Fruit fly (Drosophila melanogaster) whole organism, embryonic: ENCODE results near the gene CG33108.

Experiments used
- Aef1 ChIP-seq: fragments of 200-800 bp; sonication (Bioruptor generic); IDR thresholded peaks from 3 replicates; pipeline ENCODE4 v1.3.6; 2022; ENCODE audit warnings: missing biosample characterization, missing genetic modification characterization
- BtbVII ChIP-seq: fragments of 200-800 bp; sonication (Bioruptor generic); optimal IDR thresholded peaks from 3 replicates; lab custom pipeline; 2017; ENCODE audit warnings: missing biosample characterization, mild to moderate bottlenecking, missing genetic modification characterization
- CG10321 ChIP-seq: fragments of 200-800 bp; sonication (Bioruptor generic); IDR thresholded peaks from 2 replicates; pipeline ENCODE4 v1.3.6; 2022; ENCODE audit warnings: missing biosample characterization, missing genetic modification characterization
- CG10979 ChIP-seq: fragments of 200-800 bp; sonication (Bioruptor generic); optimal IDR thresholded peaks from 2 replicates; lab custom pipeline; 2018; ENCODE audit warnings: missing biosample characterization, mild to moderate bottlenecking, missing genetic modification characterization, moderate library complexity
- CG11723 ChIP-seq: fragments of 200-800 bp; sonication (Bioruptor generic); optimal IDR thresholded peaks from 2 replicates; lab custom pipeline; 2017; ENCODE audit warnings: missing biosample characterization, mild to moderate bottlenecking, missing genetic modification characterization
- CG12219 ChIP-seq: fragments of 200-800 bp; sonication (Bioruptor generic); optimal IDR thresholded peaks from 3 replicates; lab custom pipeline; 2018; ENCODE audit warnings: missing biosample characterization, mild to moderate bottlenecking, missing genetic modification characterization
- CG12769 ChIP-seq: fragments of 200-800 bp; sonication (Bioruptor generic); optimal IDR thresholded peaks from 2 replicates; lab custom pipeline; 2019; ENCODE audit warnings: missing biosample characterization, mild to moderate bottlenecking, missing genetic modification characterization, moderate library complexity
- CG1529 ChIP-seq: fragments of 200-800 bp; sonication (Bioruptor generic); optimal IDR thresholded peaks from 3 replicates; lab custom pipeline; 2018; ENCODE audit warnings: missing biosample characterization, missing genetic modification characterization
- CG15696 ChIP-seq: fragments of 200-800 bp; sonication (Bioruptor generic); optimal IDR thresholded peaks from 2 replicates; lab custom pipeline; 2019; ENCODE audit warnings: missing biosample characterization, mild to moderate bottlenecking, missing genetic modification characterization, moderate library complexity
- CG1603 ChIP-seq: fragments of 200-800 bp; sonication (Bioruptor generic); optimal IDR thresholded peaks from 2 replicates; lab custom pipeline; 2019; ENCODE audit warnings: missing biosample characterization, mild to moderate bottlenecking, missing genetic modification characterization, moderate library complexity
- CG17829 ChIP-seq: fragments of 200-800 bp; optimal IDR thresholded peaks from 2 replicates; lab custom pipeline; 2019; ENCODE audit warnings: missing biosample characterization, mild to moderate bottlenecking, missing genetic modification characterization, moderate library complexity
- CG1832 ChIP-seq: fragments of 200-800 bp; sonication (Bioruptor generic); optimal IDR thresholded peaks from 2 replicates; lab custom pipeline; 2017; ENCODE audit warnings: missing biosample characterization, mild to moderate bottlenecking, missing genetic modification characterization, inconsistent platforms
- CG18619 ChIP-seq: fragments of 200-800 bp; sonication (Bioruptor generic); optimal IDR thresholded peaks from 3 replicates; lab custom pipeline; 2017; ENCODE audit warnings: missing biosample characterization, mild to moderate bottlenecking, missing genetic modification characterization
- CG2875 ChIP-seq: fragments of 200-800 bp; sonication (Bioruptor generic); optimal IDR thresholded peaks from 2 replicates; lab custom pipeline; 2017; ENCODE audit warnings: missing biosample characterization, mild to moderate bottlenecking, missing genetic modification characterization, missing genetic modification reagents
- CG31365 ChIP-seq: fragments of 200-800 bp; sonication (Bioruptor generic); optimal IDR thresholded peaks from 2 replicates; lab custom pipeline; 2018; ENCODE audit warnings: missing biosample characterization, mild to moderate bottlenecking, missing genetic modification characterization
- CG34422 ChIP-seq: fragments of 200-800 bp; sonication (Bioruptor generic); IDR thresholded peaks from 3 replicates; pipeline ENCODE4 v1.3.6; 2022; ENCODE audit warnings: missing biosample characterization, missing genetic modification characterization
- CG4360 ChIP-seq: fragments of 200-800 bp; sonication (Bioruptor generic); IDR thresholded peaks from 2 replicates; pipeline ENCODE4 v1.3.6; 2022; ENCODE audit warnings: missing biosample characterization, missing genetic modification characterization
- CG6272 ChIP-seq: fragments of 200-800 bp; sonication (Bioruptor generic); IDR thresholded peaks from 2 replicates; pipeline ENCODE4 v1.3.6; 2022; ENCODE audit warnings: missing biosample characterization, missing genetic modification characterization
- CG6813 ChIP-seq: fragments of 200-800 bp; sonication (Bioruptor generic); optimal IDR thresholded peaks from 2 replicates; lab custom pipeline; 2017; ENCODE audit warnings: missing biosample characterization, missing genetic modification characterization, mild to moderate bottlenecking, moderate library complexity, missing genetic modification reagents
- CG6854 ChIP-seq: fragments of 200-800 bp; sonication (Bioruptor generic); optimal IDR thresholded peaks from 3 replicates; lab custom pipeline; 2017; ENCODE audit warnings: missing biosample characterization, mild to moderate bottlenecking, missing genetic modification characterization
- CG7839 ChIP-seq: fragments of 200-800 bp; sonication (Bioruptor generic); optimal IDR thresholded peaks from 3 replicates; lab custom pipeline; 2018; ENCODE audit warnings: missing biosample characterization, mild to moderate bottlenecking, missing genetic modification characterization, moderate library complexity
- CG9876 ChIP-seq: fragments of 200-800 bp; sonication (Bioruptor generic); optimal IDR thresholded peaks from 2 replicates; lab custom pipeline; 2016; ENCODE audit warnings: missing biosample characterization, missing genetic modification characterization
- CHES-1-like ChIP-seq: fragments of 200-800 bp; sonication (Bioruptor generic); optimal IDR thresholded peaks from 2 replicates; lab custom pipeline; 2016; ENCODE audit warnings: missing biosample characterization, missing genetic modification characterization
- D19B ChIP-seq: fragments of 200-800 bp; sonication (Bioruptor generic); optimal IDR thresholded peaks from 2 replicates; lab custom pipeline; 2017; ENCODE audit warnings: missing biosample characterization, mild to moderate bottlenecking, missing genetic modification characterization
- HLH54F ChIP-seq: fragments of 200-800 bp; sonication (Bioruptor generic); optimal IDR thresholded peaks from 3 replicates; lab custom pipeline; 2016; ENCODE audit warnings: missing biosample characterization, missing genetic modification characterization
- HLHmδ ChIP-seq: fragments of 200-800 bp; sonication (Bioruptor generic); optimal IDR thresholded peaks from 2 replicates; lab custom pipeline; 2018; ENCODE audit warnings: missing biosample characterization, mild to moderate bottlenecking, missing genetic modification characterization, moderate library complexity
- HmgZ ChIP-seq: fragments of 200-800 bp; sonication (Bioruptor generic); optimal IDR thresholded peaks from 2 replicates; lab custom pipeline; 2018; ENCODE audit warnings: missing biosample characterization, mild to moderate bottlenecking, missing genetic modification characterization
- Mad ChIP-seq: fragments of 200-800 bp; sonication (Bioruptor generic); optimal IDR thresholded peaks from 2 replicates; lab custom pipeline; 2016; ENCODE audit warnings: missing biosample characterization, missing genetic modification characterization
- Neu2 ChIP-seq: fragments of 200-800 bp; sonication (Bioruptor generic); optimal IDR thresholded peaks from 3 replicates; lab custom pipeline; 2016; ENCODE audit warnings: missing biosample characterization, missing genetic modification characterization, borderline replicate concordance
- Ptx1 ChIP-seq: fragments of 200-800 bp; sonication (Bioruptor generic); IDR thresholded peaks from 2 replicates; pipeline ENCODE4 v1.3.6; 2022; ENCODE audit warnings: missing biosample characterization, missing genetic modification characterization
- Sin3A ChIP-seq: fragments of >200 bp; optimal IDR thresholded peaks from 2 replicates; lab custom pipeline; 2018
- Xrp1 ChIP-seq: fragments of 200-800 bp; sonication (Bioruptor generic); IDR thresholded peaks from 2 replicates; pipeline ENCODE4 v1.3.6; 2022; ENCODE audit warnings: missing biosample characterization, missing genetic modification characterization
- bowl ChIP-seq: fragments of 200-800 bp; sonication (Bioruptor generic); IDR thresholded peaks from 2 replicates; pipeline ENCODE4 v1.3.6; 2022; ENCODE audit warnings: missing biosample characterization, missing genetic modification characterization
- bsh ChIP-seq, 2 experiments: fragments of 200-800 bp; sonication (Bioruptor generic); optimal IDR thresholded peaks; 2 replicates each; lab custom pipeline; 2017 to 2018; ENCODE audit warnings: mild to moderate bottlenecking in 2 of 2, missing biosample characterization in 2 of 2, missing genetic modification characterization in 2 of 2, moderate library complexity in 1 of 2
- chinmo ChIP-seq: fragments of 200-800 bp; sonication (Bioruptor generic); IDR thresholded peaks from 4 replicates; pipeline ENCODE4 v1.3.6; 2022; ENCODE audit warnings: missing biosample characterization, missing genetic modification characterization; ENCODE audit not compliant: partially characterized antibody
- eve ChIP-seq, 2 experiments: fragments of >200 bp; optimal IDR thresholded peaks; 2 replicates each; lab custom pipeline; 2017; ENCODE audit warnings: missing biosample characterization in 2 of 2, missing genetic modification characterization in 2 of 2
- exex ChIP-seq: fragments of 200-800 bp; sonication (Bioruptor generic); optimal IDR thresholded peaks from 4 replicates; lab custom pipeline; 2018; ENCODE audit warnings: missing biosample characterization, mild to moderate bottlenecking, missing genetic modification characterization, moderate library complexity
- fd3F ChIP-seq: fragments of 200-800 bp; sonication (Bioruptor generic); optimal IDR thresholded peaks from 2 replicates; lab custom pipeline; 2018; ENCODE audit warnings: missing biosample characterization, mild to moderate bottlenecking, missing genetic modification characterization, moderate library complexity
- gcm2 ChIP-seq: fragments of 200-800 bp; sonication (Bioruptor generic); optimal IDR thresholded peaks from 2 replicates; lab custom pipeline; 2016; ENCODE audit warnings: missing biosample characterization, missing genetic modification characterization
- gro ChIP-seq: fragments of 200-800 bp; sonication (Bioruptor generic); optimal IDR thresholded peaks from 2 replicates; lab custom pipeline; 2016; ENCODE audit warnings: missing biosample characterization, missing genetic modification characterization
- lab ChIP-seq: fragments of 200-800 bp; sonication (Bioruptor generic); optimal IDR thresholded peaks from 3 replicates; lab custom pipeline; 2017; ENCODE audit warnings: missing biosample characterization, missing genetic modification characterization, mild to moderate bottlenecking, moderate library complexity, missing genetic modification reagents
- mirr ChIP-seq: fragments of 200-800 bp; sonication (Bioruptor generic); optimal IDR thresholded peaks from 3 replicates; lab custom pipeline; 2018; ENCODE audit warnings: missing biosample characterization, mild to moderate bottlenecking, missing genetic modification characterization
- nmo ChIP-seq: fragments of 200-800 bp; sonication (Bioruptor generic); optimal IDR thresholded peaks from 2 replicates; lab custom pipeline; 2018; ENCODE audit warnings: missing biosample characterization, mild to moderate bottlenecking, missing genetic modification characterization, moderate library complexity
- otp ChIP-seq: fragments of 200-800 bp; sonication (Bioruptor generic); IDR thresholded peaks from 3 replicates; pipeline ENCODE4, ENCODE4 v1.3.6; 2022; ENCODE audit warnings: missing biosample characterization, missing genetic modification characterization
- pnt ChIP-seq: fragments of 200-800 bp; sonication (Bioruptor generic); optimal IDR thresholded peaks from 3 replicates; lab custom pipeline; 2016; ENCODE audit warnings: missing biosample characterization, missing genetic modification characterization
- prd ChIP-seq, 3 experiments: fragments of >200 bp in 2 of 3; fragments of 200-800 bp in 1 of 3; sonication (Bioruptor generic) in 1 of 3; optimal IDR thresholded peaks in 2 of 3; IDR thresholded peaks in 1 of 3; 2 replicates in 2 of 3; 3 replicates in 1 of 3; pipeline versions ENCODE4 v1.3.6 to Lab custom; 2017 to 2022; ENCODE audit warnings: missing biosample characterization in 1 of 3, missing genetic modification characterization in 1 of 3
- run ChIP-seq: fragments of 200-800 bp; sonication (Bioruptor generic); optimal IDR thresholded peaks from 3 replicates; lab custom pipeline; 2018; ENCODE audit warnings: missing biosample characterization, mild to moderate bottlenecking, missing genetic modification characterization
- sens ChIP-seq: fragments of 200-800 bp; sonication (Bioruptor generic); peaks from one replicate; lab custom pipeline; 2016; ENCODE audit warnings: missing biosample characterization, missing genetic modification characterization
- sim ChIP-seq: fragments of 200-800 bp; sonication (Bioruptor generic); IDR thresholded peaks from 2 replicates; pipeline ENCODE4 v1.3.6; 2022; ENCODE audit warnings: missing biosample characterization, missing genetic modification characterization
- wek ChIP-seq: fragments of 200-800 bp; sonication (Bioruptor generic); optimal IDR thresholded peaks from 3 replicates; lab custom pipeline; 2018; ENCODE audit warnings: missing biosample characterization, mild to moderate bottlenecking, missing genetic modification characterization, moderate library complexity
- zfh2 ChIP-seq: fragments of 200-800 bp; sonication (Bioruptor generic); optimal IDR thresholded peaks from 2 replicates; lab custom pipeline; 2016; ENCODE audit warnings: missing biosample characterization, missing genetic modification characterization

CG33108 gene

dm6 chr3R:23947002-23947401, 48.5 kb upstream of the CG33108 start (continued):
- TF ChIP-seq CG4360 (no peak), Xrp1 (GFP tag; lab: Robert Waterston, UW) (no peak), mirr (GFP tag; lab: Kevin White, UChicago) (peak; percentile 65), lab (peak; percentile 32), eve (GFP tag; optimal IDR thresholded peaks at IDR 0.05; lab: Kevin White, UChicago) (no peak), prd (optimal IDR thresholded peaks at IDR 0.05; lab: Kevin White, UChicago) (no peak), prd (GFP tag; IDR thresholded peaks at IDR 0.05; lab: Robert Waterston, UW) (no peak), CG9876 (GFP tag; lab: Kevin White, UChicago) (no peak), HLH54F (GFP tag; lab: Kevin White, UChicago) (no peak), chinmo (GFP tag; lab: Robert Waterston, UW) (no peak), CG2875 (GFP tag; lab: Kevin White, UChicago) (peak; percentile 43), CG6854 (GFP tag; lab: Kevin White, UChicago) (peak; percentile 27), Neu2 (GFP tag; lab: Kevin White, UChicago) (no peak), Sin3A (no peak), CG10321 (no peak), otp (GFP tag; lab: Robert Waterston, UW) (0 out of 3 replicates have a peak, but pooled peaks have one; percentile 25), CG12219 (GFP tag; lab: Kevin White, UChicago) (peak; percentile 29), run (tag; lab: Kevin White, UChicago) (peak; percentile 7), exex (tag; lab: Kevin White, UChicago) (peak; percentile 8), CG6272 (GFP tag; lab: Robert Waterston, UW) (no peak), CG15696 (tag; lab: Kevin White, UChicago) (peak; percentile 36), gro (GFP tag; lab: Kevin White, UChicago) (no peak), CG1603 (tag; lab: Kevin White, UChicago) (peak; percentile 34), bsh (GFP tag; optimal IDR thresholded peaks at IDR 0.05; lab: Kevin White, UChicago) (peak in 1 of 2 experiments; percentile 22), pnt (GFP tag; lab: Kevin White, UChicago) (no peak), Aef1 (no peak), CG31365 (peak; percentile 32), CG34422 (no peak), CG11723 (GFP tag; lab: Kevin White, UChicago) (peak; percentile 4), CG1832 (no peak), CHES-1-like (GFP tag; lab: Kevin White, UChicago) (no peak), CG18619 (GFP tag; lab: Kevin White, UChicago) (peak; percentile 3), CG10979 (tag; lab: Kevin White, UChicago) (no peak), nmo (no peak), gcm2 (no peak), Ptx1 (GFP tag; lab: Robert Waterston, UW) (no peak), zfh2 (no peak), D19B (GFP tag; lab: Kevin White, UChicago) (no peak), CG17829 (tag; lab: Kevin White, UChicago) (no peak), HmgZ (tag; lab: Kevin White, UChicago) (no peak), bowl (GFP tag; lab: Robert Waterston, UW) (no peak), CG12769 (tag; lab: Kevin White, UChicago) (peak; percentile 36), sim (GFP tag; lab: Robert Waterston, UW) (no peak), BtbVII (GFP tag; lab: Kevin White, UChicago) (peak; percentile 24), Mad (GFP tag; lab: Kevin White, UChicago) (no peak), sens (GFP tag; lab: Kevin White, UChicago) (no peak), HLHmδ (GFP tag; lab: Kevin White, UChicago) (peak; percentile 39), fd3F (GFP tag; lab: Kevin White, UChicago) (no peak), CG1529 (GFP tag; lab: Kevin White, UChicago) (peak; percentile 34), CG6813 (GFP tag; lab: Kevin White, UChicago) (peak; percentile 55), CG7839 (tag; lab: Kevin White, UChicago) (no peak), wek (peak; percentile 79)
